Worm (Caenorhabditis elegans) whole organism, L3 larva: ENCODE measurements around the gene F56D6.13.

Experiments used
- ceh-16 ChIP-seq: sonication (generic microtip); optimal IDR thresholded peaks from 2 replicates; lab custom pipeline; 2017; ENCODE audit warnings: missing biosample characterization, missing genetic modification characterization
- egl-27 ChIP-seq: sonication (generic microtip); optimal IDR thresholded peaks from 4 replicates; lab custom pipeline; 2017; ENCODE audit warnings: missing biosample characterization, missing genetic modification reagents, missing genetic modification characterization
- nhr-237 ChIP-seq: fragments of 150-350 bp; optimal IDR thresholded peaks from 2 replicates; lab custom pipeline; 2014; ENCODE audit warnings: missing biosample characterization, missing genetic modification characterization
- zag-1 ChIP-seq: fragments of 150-350 bp; optimal IDR thresholded peaks from 2 replicates; lab custom pipeline; 2014; ENCODE audit warnings: missing biosample characterization, missing genetic modification characterization

DNA sequence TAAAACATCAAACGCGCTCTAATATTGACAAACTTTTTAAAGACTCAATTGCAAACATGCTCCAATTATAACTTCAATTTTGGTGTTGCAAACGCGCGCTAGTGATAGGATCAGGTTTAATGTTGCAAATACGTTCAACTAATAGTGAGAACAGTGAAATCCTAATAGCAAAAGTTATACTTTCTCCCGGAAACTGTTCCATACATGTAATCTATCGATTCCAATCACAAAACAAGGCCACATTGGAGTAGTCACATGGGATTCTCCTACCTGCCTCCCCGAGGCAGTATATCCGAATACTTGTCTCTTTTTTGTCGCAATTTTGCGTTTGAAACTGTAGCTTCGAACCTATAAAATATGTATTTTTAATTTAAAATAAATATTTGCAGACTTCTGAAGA lies 39.3 kb upstream of the F56D6.13 start:
- TF ChIP-seq zag-1 (tag; lab: Kevin White, UChicago) (no peak), ceh-16 (tag; lab: Kevin White, UChicago) (no peak), egl-27 (tag; lab: Kevin White, UChicago) (no peak), nhr-237 (tag; lab: Kevin White, UChicago) (no peak)
